Fruit fly (Drosophila melanogaster): ENCODE measurements around the gene REG.

Gene REG

DNA sequence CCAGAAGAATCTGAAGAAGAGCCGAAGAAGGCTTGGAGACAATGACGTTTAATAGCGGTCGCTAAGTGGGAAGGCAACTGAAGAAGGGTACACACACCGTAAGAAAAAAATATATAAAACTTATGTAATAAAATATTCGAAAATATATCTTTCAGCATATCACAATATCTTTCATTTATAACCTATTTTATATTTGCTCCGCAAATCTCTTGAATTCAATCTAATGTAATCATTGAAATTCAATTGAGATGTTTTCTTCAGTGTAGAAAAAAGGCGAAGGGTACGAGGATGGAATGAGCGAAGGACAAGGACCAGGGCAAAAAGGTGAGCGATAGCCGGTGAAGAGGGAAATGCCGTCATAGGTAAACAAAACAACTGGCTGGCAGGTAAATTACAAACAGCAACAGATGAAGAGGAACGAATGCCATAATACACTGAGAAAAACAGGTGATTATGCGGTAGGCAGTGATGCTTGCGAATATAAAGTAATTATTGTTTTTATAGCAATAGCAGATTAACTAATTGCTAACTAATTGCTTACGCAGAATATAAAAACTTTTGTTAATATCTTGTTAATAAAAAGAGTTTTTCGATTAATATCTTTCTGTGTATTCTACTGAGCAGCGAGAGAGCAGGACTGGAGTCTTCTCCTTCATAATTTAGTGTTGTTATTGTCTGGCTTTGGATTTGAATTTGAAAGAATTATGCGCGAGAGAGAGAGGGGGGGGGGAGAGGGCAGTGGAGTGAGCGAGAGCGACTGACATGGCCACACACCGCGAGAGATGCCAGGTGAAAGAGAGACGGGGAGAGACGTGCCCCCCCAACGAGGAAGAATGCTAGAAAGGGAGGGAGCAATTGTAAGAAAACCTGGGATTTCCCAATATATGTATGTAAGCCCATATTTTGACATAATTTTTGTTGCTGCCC is 21.9 kb downstream of the REG start (continued):
- TF ChIP-seq topi (GFP tag; optimal IDR thresholded peaks at IDR 0.05) (peak; percentile 78), CG10669 (GFP tag; optimal IDR thresholded peaks at IDR 0.05) (peak; percentile 80), CG8119 (GFP tag; IDR thresholded peaks at IDR 0.05) (peak; percentile 63; the same call in 2 of the 3 replicates), Smox (GFP tag; optimal IDR thresholded peaks at IDR 0.05) (peak; percentile 62), Lpt (GFP tag; optimal IDR thresholded peaks at IDR 0.05) (peak; percentile 62), dac (GFP tag; optimal IDR thresholded peaks at IDR 0.05) (no peak), achi (GFP tag; optimal IDR thresholded peaks at IDR 0.05) (peak; percentile 75), ss (GFP tag; optimal IDR thresholded peaks at IDR 0.05) (peak; percentile 92), vri (GFP tag; optimal IDR thresholded peaks at IDR 0.05) (peak; percentile 73), net (GFP tag; optimal IDR thresholded peaks at IDR 0.05) (peak; percentile 54)

DNA sequence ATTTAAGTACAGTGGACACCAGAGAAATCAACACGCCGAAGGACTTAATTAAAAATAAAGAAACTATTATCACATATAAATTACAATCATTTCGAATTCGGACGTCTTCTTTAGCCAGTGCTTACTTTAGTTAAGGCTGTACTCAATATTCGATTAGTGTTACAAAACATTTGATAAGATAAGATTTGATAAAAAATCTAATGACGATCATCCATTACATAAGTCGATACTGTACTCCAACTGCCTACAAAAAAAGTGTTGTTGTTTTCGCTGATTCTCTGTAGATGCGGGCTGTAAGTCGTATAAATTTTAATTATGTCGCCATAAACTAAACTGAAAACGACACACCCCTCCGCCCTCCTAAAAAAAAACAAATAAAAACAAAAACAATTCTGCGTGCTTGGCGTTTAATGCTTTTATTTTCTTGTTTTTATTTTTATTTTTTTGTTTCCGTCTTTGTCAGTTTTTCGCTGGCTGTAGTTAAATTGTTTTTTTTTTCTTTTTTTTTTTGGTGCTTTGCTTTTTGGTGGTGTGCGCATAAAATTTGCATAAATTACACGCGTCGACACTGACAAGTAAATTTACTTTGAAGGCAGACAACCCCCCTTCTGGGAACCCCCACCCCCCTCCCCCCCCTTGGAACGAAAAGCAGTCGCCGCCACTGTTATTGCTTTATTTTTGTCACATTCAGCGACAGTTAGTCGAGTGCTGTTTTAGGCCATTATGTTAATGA is 22.8 kb downstream of the REG start:
- 0 out of 2 replicates have a peak, but pooled peaks have one; percentile 37 for TF ChIP-seq CG15336 (GFP tag; IDR thresholded peaks at IDR 0.05)
- peak; percentile 83 for TF ChIP-seq eg (GFP tag; IDR thresholded peaks at IDR 0.05)
- peak; percentile 13 for TF ChIP-seq CG8632 (GFP tag; optimal IDR thresholded peaks at IDR 0.05)
- no peak for TF ChIP-seq fd59A (GFP tag; optimal IDR thresholded peaks at IDR 0.05)
- peak; percentile 15 for TF ChIP-seq CG6276 (GFP tag; optimal IDR thresholded peaks at IDR 0.05)
- peak; percentile 19 for TF ChIP-seq fkh (GFP tag; optimal IDR thresholded peaks at IDR 0.05)
- TF ChIP-seq OdsH (GFP tag; optimal IDR thresholded peaks at IDR 0.05) = peak; percentile 32
- TF ChIP-seq CG3919 (GFP tag; optimal IDR thresholded peaks at IDR 0.05) = no peak
- TF ChIP-seq CG10631 (GFP tag; optimal IDR thresholded peaks at IDR 0.05) = no peak
- TF ChIP-seq CG10669 (GFP tag; optimal IDR thresholded peaks at IDR 0.05) = no peak
- TF ChIP-seq net (GFP tag; optimal IDR thresholded peaks at IDR 0.05) = peak; percentile 23
- peak; percentile 32 for TF ChIP-seq CG11762 (GFP tag; optimal IDR thresholded peaks at IDR 0.05; ENCODE audit: insufficient read depth)
- TF ChIP-seq CG34406 (GFP tag; optimal IDR thresholded peaks at IDR 0.05) = peak; percentile 63
- TF ChIP-seq Ets21C (GFP tag; optimal IDR thresholded peaks at IDR 0.05) = no peak
- TF ChIP-seq Eip93F (GFP tag; optimal IDR thresholded peaks at IDR 0.05) = no peak
- TF ChIP-seq pdm3 (GFP tag; optimal IDR thresholded peaks at IDR 0.05) = peak; percentile 33
- peak; percentile 19 for TF ChIP-seq achi (GFP tag; optimal IDR thresholded peaks at IDR 0.05)
- TF ChIP-seq Eip78C (GFP tag) = peak; percentile 44
- TF ChIP-seq Hr4 (GFP tag; optimal IDR thresholded peaks at IDR 0.05) = no peak
- peak; percentile 45 to 59 for TF ChIP-seq ss (GFP tag; optimal IDR thresholded peaks at IDR 0.05)
- TF ChIP-seq vri (GFP tag; optimal IDR thresholded peaks at IDR 0.05) = peak; percentile 29
- peak; percentile 65 for TF ChIP-seq CG8119 (GFP tag; IDR thresholded peaks at IDR 0.05)
- peak; percentile 55; the same call in 2 of the 3 replicates for TF ChIP-seq CG6163 (GFP tag; IDR thresholded peaks at IDR 0.05)
- TF ChIP-seq esn (GFP tag; optimal IDR thresholded peaks at IDR 0.05) = peak; percentile 13
- TF ChIP-seq Sox102F (GFP tag; optimal IDR thresholded peaks at IDR 0.05) = peak; percentile 39

- TF ChIP-seq fkh (GFP tag; optimal IDR thresholded peaks at IDR 0.05) = peak; percentile 13
- no peak for TF ChIP-seq CG8319 (GFP tag; optimal IDR thresholded peaks at IDR 0.05)
- TF ChIP-seq CG8632 (GFP tag; optimal IDR thresholded peaks at IDR 0.05) = no peak
- no peak for TF ChIP-seq CG11762 (GFP tag; optimal IDR thresholded peaks at IDR 0.05; ENCODE audit: insufficient read depth)
Observed at dm6 chrX:13236516-13237245, 24.6 kb downstream of the REG start, which contains the start of gene CG32639. Gene CG32639 (minus strand): TSS chrX:13236566.
